Worm (Caenorhabditis elegans): ENCODE results near the gene ZK596.3.

ce11 chrIV:10852403-10852802 is 51.8 kb downstream of the ZK596.3 start:
- TF ChIP-seq him-1 (tag; optimal IDR thresholded peaks at IDR 0.05) (no peak), W03F9.2 (tag; optimal IDR thresholded peaks at IDR 0.05) (no peak)
